Worm (Caenorhabditis elegans): Measurements from ENCODE around the gene nlp-24.

nlp-24 gene

ce11 chrV:11572803-11573490 is 43.2 kb upstream of the nlp-24 start, which contains the start of the genes H12C20.7 and nhr-68 (continued):
- TF ChIP-seq nhr-120 (GFP tag; IDR thresholded peaks at IDR 0.05) (no peak), mcd-1 (GFP tag; IDR thresholded peaks at IDR 0.05) (0 out of 2 replicates have a peak, but pooled peaks have one; percentile 21), F39B2.1 (GFP tag; IDR thresholded peaks at IDR 0.05) (no peak), sptf-2 (GFP tag; optimal IDR thresholded peaks at IDR 0.05) (no peak), tbp1 (GFP tag; optimal IDR thresholded peaks at IDR 0.05) (peak; percentile 70), let-526 (GFP tag; IDR thresholded peaks at IDR 0.05) (no peak), ceh-91 (GFP tag; IDR thresholded peaks at IDR 0.05) (no peak), K12H6.12 (tag; optimal IDR thresholded peaks at IDR 0.05) (peak; percentile 27), tbx-9 (tag; optimal IDR thresholded peaks at IDR 0.05; ENCODE audit: borderline replicate concordance) (no peak), pha-4 (tag; optimal IDR thresholded peaks at IDR 0.05) (peak; percentile 43), sdz-38 (tag; optimal IDR thresholded peaks at IDR 0.05) (no peak), lir-1 (GFP tag; conservative IDR thresholded peaks at IDR 0.05) (no peak), madf-6 (GFP tag; IDR thresholded peaks at IDR 0.05) (no peak), ccch-3 (GFP tag; optimal IDR thresholded peaks at IDR 0.05) (no peak), mes-4 (tag; optimal IDR thresholded peaks at IDR 0.05) (no peak), Y53G8AR.9 (GFP tag; conservative IDR thresholded peaks at IDR 0.05) (0 out of 2 replicates have a peak, but pooled peaks have one; percentile 13), attf-3 (GFP tag; conservative IDR thresholded peaks at IDR 0.05) (no peak), snpc-3.4 (tag; optimal IDR thresholded peaks at IDR 0.05) (no peak), ztf-26 (tag; optimal IDR thresholded peaks at IDR 0.05) (peak; percentile 97), zim-3 (tag; optimal IDR thresholded peaks at IDR 0.05) (peak; percentile 59), dpl-1 (GFP tag; optimal IDR thresholded peaks at IDR 0.05) (no peak), F49E8.2 (tag; optimal IDR thresholded peaks at IDR 0.05; ENCODE audit: insufficient read depth) (no peak), F52B5.7 (tag; optimal IDR thresholded peaks at IDR 0.05) (peak; percentile 63), B0336.3 (GFP tag; IDR thresholded peaks at IDR 0.05) (peak; percentile 83; the same call in 1 of the 2 replicates), lsy-27 (tag; optimal IDR thresholded peaks at IDR 0.05; ENCODE audit: borderline replicate concordance, insufficient read depth) (no peak), Y56A3A.18 (GFP tag; IDR thresholded peaks at IDR 0.05) (peak; percentile 40; the same call in 1 of the 2 replicates), F23B12.7 (tag; optimal IDR thresholded peaks at IDR 0.05; ENCODE audit: insufficient read depth) (no peak), aptf-2 (GFP tag; conservative IDR thresholded peaks at IDR 0.05) (no peak), hmg-20 (GFP tag; IDR thresholded peaks at IDR 0.05) (no peak), nhr-80 (tag; optimal IDR thresholded peaks at IDR 0.05) (peak; percentile 98), T07F8.4 (tag; optimal IDR thresholded peaks at IDR 0.05) (no peak), cebp-1 (GFP tag; IDR thresholded peaks at IDR 0.05) (peak; percentile 51; the same call in 1 of the 2 replicates), cebp-1 (tag; optimal IDR thresholded peaks at IDR 0.05) (peak; percentile 85), egrh-3 (GFP tag; IDR thresholded peaks at IDR 0.05) (no peak), ekl-4 (GFP tag; IDR thresholded peaks at IDR 0.05) (0 out of 2 replicates have a peak, but pooled peaks have one; percentile 37), B0019.2 (GFP tag; conservative IDR thresholded peaks at IDR 0.05) (no peak), nfyb-1 (GFP tag; IDR thresholded peaks at IDR 0.05) (peak; percentile 92), hsf-1 (GFP tag; IDR thresholded peaks at IDR 0.05) (no peak), B0261.1 (tag; optimal IDR thresholded peaks at IDR 0.05) (peak; percentile 5), ets-4 (GFP tag; optimal IDR thresholded peaks at IDR 0.05) (peak; percentile 2), mel-28 (tag; optimal IDR thresholded peaks at IDR 0.05; ENCODE audit: borderline replicate concordance) (no peak), madf-8 (GFP tag; conservative IDR thresholded peaks at IDR 0.05) (no peak), dox-1 (GFP tag; IDR thresholded peaks at IDR 0.05) (no peak), bed-2 (GFP tag; IDR thresholded peaks at IDR 0.05) (no peak), fkh-3 (tag; optimal IDR thresholded peaks at IDR 0.05) (no peak), ceh-40 (GFP tag; IDR thresholded peaks at IDR 0.05) (no peak), chd-7 (tag; optimal IDR thresholded peaks at IDR 0.05) (peak; percentile 95), athp-1 (tag; optimal IDR thresholded peaks at IDR 0.05) (peak; percentile 37)
